Fruit fly (Drosophila melanogaster): ENCODE data around the gene CCAP.

dm6 chr3R:22664274-22664673 is 37.6 kb downstream of the CCAP start:
- no peak for TF ChIP-seq usp (GFP tag; optimal IDR thresholded peaks at IDR 0.05)
- TF ChIP-seq Rel (GFP tag; optimal IDR thresholded peaks at IDR 0.05), result no peak
- TF ChIP-seq Rel (tag; optimal IDR thresholded peaks at IDR 0.05), result no peak
- TF ChIP-seq dl (GFP tag; optimal IDR thresholded peaks at IDR 0.05; ENCODE audit: insufficient read depth in 1 of 2, partially characterized antibody in 2 of 2), result no peak
- no peak for TF ChIP-seq ey (GFP tag; optimal IDR thresholded peaks at IDR 0.05)
